Worm (Caenorhabditis elegans) whole organism, L4 larva: ENCODE measurements around the gene F07G6.12.
"Not testable (repeated sequence)": the region's sequence is repeated elsewhere in the genome, so short reads cannot be mapped to it uniquely, and the experiment has no call there.

ENCODE experiments used
- daf-8 ChIP-seq: fragments of 200-800 bp; sonication (Bioruptor generic); IDR thresholded peaks from 2 replicates; pipeline ENCODE4 v1.3.6; 2022; ENCODE audit warnings: missing genetic modification characterization, missing compliant biosample characterization
- zag-1 ChIP-seq: fragments of 150-350 bp; optimal IDR thresholded peaks from 2 replicates; lab custom pipeline; 2014; ENCODE audit warnings: missing biosample characterization, missing genetic modification characterization

ce11 chrX:1707270-1707669 lies 28.8 kb upstream of the F07G6.12 start:
- not testable (repeated sequence) for TF ChIP-seq zag-1 (tag; lab: Kevin White, UChicago); daf-8 (GFP tag; lab: Robert Waterston, UW)
